Worm (Caenorhabditis elegans): ENCODE data around the gene lgc-5.

Gene lgc-5

DNA sequence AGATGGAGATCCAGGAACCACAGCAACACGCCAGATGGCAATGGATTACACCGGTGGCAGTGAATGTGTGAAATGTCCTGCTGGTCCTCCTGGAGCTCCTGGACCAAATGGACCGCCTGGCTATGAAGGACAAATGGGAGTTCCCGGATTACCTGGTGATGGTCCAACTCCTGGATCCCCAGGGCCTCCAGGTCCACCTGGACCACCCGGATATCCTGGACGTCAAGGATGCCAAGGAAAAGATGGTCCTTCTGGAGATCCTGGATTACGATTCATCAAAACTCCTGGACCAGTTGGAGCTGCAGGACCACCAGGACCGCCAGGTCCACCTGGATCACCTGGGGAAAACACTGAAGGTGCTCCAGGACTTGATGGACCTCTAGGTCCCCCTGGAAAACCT is 14.8 kb downstream of the lgc-5 start:
- TF ChIP-seq ceh-82 (tag; optimal IDR thresholded peaks at IDR 0.05) (no peak), nhr-23 (tag; optimal IDR thresholded peaks at IDR 0.05) (no peak), unc-39 (tag; optimal IDR thresholded peaks at IDR 0.05) (no peak), gmeb-1 (tag; optimal IDR thresholded peaks at IDR 0.05) (no peak), lsy-2 (tag; optimal IDR thresholded peaks at IDR 0.05) (no peak), ama-1 (optimal IDR thresholded peaks at IDR 0.05) (no peak), blmp-1 (tag; optimal IDR thresholded peaks at IDR 0.05; ENCODE audit: insufficient read depth) (no peak), C34F6.9 (tag; optimal IDR thresholded peaks at IDR 0.05) (no peak), skn-1 (tag; optimal IDR thresholded peaks at IDR 0.05) (no peak), elt-1 (tag; optimal IDR thresholded peaks at IDR 0.05) (no peak), ZK546.5 (tag; optimal IDR thresholded peaks at IDR 0.05) (no peak), nhr-21 (tag; optimal IDR thresholded peaks at IDR 0.05) (no peak), ceh-16 (tag; optimal IDR thresholded peaks at IDR 0.05) (no peak), ztf-1 (GFP tag; conservative IDR thresholded peaks at IDR 0.05) (no peak), ztf-11 (tag; optimal IDR thresholded peaks at IDR 0.05) (no peak), ztf-4 (tag; optimal IDR thresholded peaks at IDR 0.05) (no peak), F13H6.1 (tag; optimal IDR thresholded peaks at IDR 0.05) (no peak)

- TF ChIP-seq nhr-11 (tag; optimal IDR thresholded peaks at IDR 0.05) = no peak
- TF ChIP-seq ztf-4 (tag; optimal IDR thresholded peaks at IDR 0.05) = no peak
- no peak for TF ChIP-seq Y55F3AM.14 (GFP tag; optimal IDR thresholded peaks at IDR 0.05)
- TF ChIP-seq ama-1 (optimal IDR thresholded peaks at IDR 0.05) = no peak
- TF ChIP-seq lin-13 (GFP tag; optimal IDR thresholded peaks at IDR 0.05) = no peak
- no peak for TF ChIP-seq lsy-2 (tag; optimal IDR thresholded peaks at IDR 0.05)
- no peak for TF ChIP-seq crh-2 (tag; optimal IDR thresholded peaks at IDR 0.05)
- no peak for TF ChIP-seq fos-1 (tag; optimal IDR thresholded peaks at IDR 0.05)
Measured at ce11 chrIV:8358492-8358891, 16.0 kb downstream of the lgc-5 start, which contains the start of gene D2096.13. Gene D2096.13 (minus strand): TSS chrIV:8358592.

- no peak for TF ChIP-seq mbf-1 (tag; optimal IDR thresholded peaks at IDR 0.05)
- peak; percentile 63 for TF ChIP-seq C34F6.9 (tag; optimal IDR thresholded peaks at IDR 0.05)
- peak; percentile 36 for TF ChIP-seq unc-55 (GFP tag; optimal IDR thresholded peaks at IDR 0.05)
Measured at ce11 chrIV:8359716-8360407, 17.4 kb downstream of the lgc-5 start, which contains the start of gene D2096.5. Gene D2096.5 (minus strand): TSS chrIV:8359766.

ce11 chrIV:8360817-8361216 is 18.3 kb downstream of the lgc-5 start, which contains the start of gene sqv-1:
Gene sqv-1 (plus strand): TSS chrIV:8361117.
- TF ChIP-seq unc-39 (tag; optimal IDR thresholded peaks at IDR 0.05) (no peak), mab-5 (tag; optimal IDR thresholded peaks at IDR 0.05) (no peak), blmp-1 (tag; optimal IDR thresholded peaks at IDR 0.05; ENCODE audit: insufficient read depth) (no peak), crh-2 (tag; optimal IDR thresholded peaks at IDR 0.05) (no peak), Y55F3AM.14 (GFP tag; optimal IDR thresholded peaks at IDR 0.05) (no peak)

DNA sequence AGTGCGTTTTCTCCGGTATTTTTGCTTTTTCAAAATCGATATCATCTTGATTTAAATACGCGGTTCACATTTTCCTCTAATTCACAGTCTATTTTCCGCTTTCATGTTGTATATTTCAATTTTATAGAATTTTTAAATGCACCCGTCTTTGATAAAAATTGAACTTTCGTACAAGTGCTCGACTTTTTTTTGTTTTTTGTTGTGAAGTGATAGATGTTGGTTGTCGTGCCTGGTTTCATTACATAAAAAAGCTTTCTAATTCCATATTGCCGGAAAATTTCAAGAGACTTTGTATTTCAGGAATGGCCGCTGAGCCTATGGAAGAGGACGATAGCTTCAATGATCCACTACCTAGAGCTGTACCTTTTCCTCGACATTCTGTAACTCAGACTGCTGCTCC is 20.7 kb downstream of the lgc-5 start, which contains the start of gene D2096.12:
D2096.12 (plus strand) TSS at position 301 of the 400 bp plus-strand sequence.
- TF ChIP-seq gmeb-1 (tag; optimal IDR thresholded peaks at IDR 0.05) = no peak
- TF ChIP-seq blmp-1 (tag; optimal IDR thresholded peaks at IDR 0.05; ENCODE audit: insufficient read depth) = no peak
- TF ChIP-seq ztf-11 (tag; optimal IDR thresholded peaks at IDR 0.05) = no peak
- no peak for TF ChIP-seq fos-1 (tag; optimal IDR thresholded peaks at IDR 0.05)
- no peak for TF ChIP-seq nhr-237 (tag; optimal IDR thresholded peaks at IDR 0.05)
- no peak for TF ChIP-seq nhr-21 (tag; optimal IDR thresholded peaks at IDR 0.05)
- TF ChIP-seq ZK546.5 (tag; optimal IDR thresholded peaks at IDR 0.05) = no peak
- TF ChIP-seq lin-39 (tag; optimal IDR thresholded peaks at IDR 0.05) = no peak
- no peak for TF ChIP-seq F13H6.1 (tag; optimal IDR thresholded peaks at IDR 0.05)
- TF ChIP-seq zag-1 (tag; optimal IDR thresholded peaks at IDR 0.05) = no peak
- TF ChIP-seq sem-4 (tag; optimal IDR thresholded peaks at IDR 0.05) = no peak
- no peak for TF ChIP-seq sma-3 (GFP tag; optimal IDR thresholded peaks at IDR 0.05)
- TF ChIP-seq aly-2 (tag; optimal IDR thresholded peaks at IDR 0.05) = no peak
- TF ChIP-seq nhr-10 (tag; optimal IDR thresholded peaks at IDR 0.05) = no peak
- TF ChIP-seq crh-2 (tag; optimal IDR thresholded peaks at IDR 0.05) = no peak
- no peak for TF ChIP-seq mbf-1 (tag; optimal IDR thresholded peaks at IDR 0.05)
- no peak for TF ChIP-seq ztf-4 (tag; optimal IDR thresholded peaks at IDR 0.05)
- TF ChIP-seq mab-5 (tag; optimal IDR thresholded peaks at IDR 0.05) = no peak
- TF ChIP-seq nhr-6 (tag; optimal IDR thresholded peaks at IDR 0.05) = no peak

Measured in whole organism, L2 larva.